Worm (Caenorhabditis elegans) whole organism, L1 larva: ENCODE data around the gene him-18.
A peak's percentile ranks its signal among the peaks of the same experiment; 100 is the strongest.
"Not testable (repeated sequence)": the region's sequence is repeated elsewhere in the genome, so short reads cannot be mapped to it uniquely, and the experiment has no call there.

ENCODE experiments used
- C16A3.4 ChIP-seq: fragments of 150-350 bp; optimal IDR thresholded peaks from 2 replicates; lab custom pipeline; 2014; ENCODE audit warnings: missing biosample characterization, missing genetic modification characterization
- C34B4.2 ChIP-seq: sonication (generic microtip); optimal IDR thresholded peaks from 2 replicates; lab custom pipeline; 2017; ENCODE audit warnings: mild to moderate bottlenecking, missing genetic modification characterization, missing compliant biosample characterization
- F16B12.6 ChIP-seq: fragments of 150-350 bp; optimal IDR thresholded peaks from 2 replicates; lab custom pipeline; 2014; ENCODE audit warnings: missing biosample characterization, missing genetic modification characterization
- aha-1 ChIP-seq: fragments of 150-350 bp; optimal IDR thresholded peaks from 2 replicates; lab custom pipeline; 2014; ENCODE audit warnings: missing biosample characterization, missing genetic modification characterization
- blmp-1 ChIP-seq: fragments of 150-350 bp; optimal IDR thresholded peaks from 2 replicates; lab custom pipeline; 2014; ENCODE audit warnings: missing biosample characterization, missing genetic modification characterization
- ceh-90 ChIP-seq: sonication (generic microtip); optimal IDR thresholded peaks from 2 replicates; lab custom pipeline; 2016; ENCODE audit warnings: missing genetic modification characterization, missing compliant biosample characterization
- dpl-1 ChIP-seq, 3 experiments: fragments of 150-350 bp in 2 of 3; sonication (generic microtip) in 1 of 3; optimal IDR thresholded peaks; 2 replicates each; lab custom pipeline; 2014 to 2017; ENCODE audit warnings: missing biosample characterization in 3 of 3, missing genetic modification characterization in 3 of 3, missing genetic modification reagents in 3 of 3
- efl-1 ChIP-seq, 4 experiments: fragments of 150-350 bp; optimal IDR thresholded peaks in 3 of 4; peaks in 1 of 4; 1 replicate in 1 of 4; 2 replicates in 3 of 4; lab custom pipeline; 2014; ENCODE audit warnings: missing biosample characterization in 2 of 4, missing genetic modification characterization in 2 of 4, missing genetic modification reagents in 2 of 4
- egl-13 ChIP-seq: sonication (generic microtip); optimal IDR thresholded peaks from 2 replicates; lab custom pipeline; 2016; ENCODE audit warnings: missing genotype, missing genetic modification reagents, missing genetic modification characterization, missing compliant biosample characterization
- egl-27 ChIP-seq, 2 experiments: fragments of 150-350 bp in 1 of 2; sonication (generic microtip); optimal IDR thresholded peaks; 3 replicates each; lab custom pipeline; 2017 to 2018; ENCODE audit warnings: missing biosample characterization in 2 of 2, missing genetic modification characterization in 2 of 2, missing genetic modification reagents in 2 of 2
- elt-3 ChIP-seq, 6 experiments: fragments of 150-350 bp in 1 of 6; sonication (generic microtip); optimal IDR thresholded peaks; 2 replicates each; lab custom pipeline; 2017 to 2018; ENCODE audit warnings: missing biosample characterization in 6 of 6, missing genetic modification characterization in 6 of 6, inconsistent platforms in 1 of 6
- hlh-17 ChIP-seq: fragments of 200-800 bp; sonication (Bioruptor generic); optimal IDR thresholded peaks from 2 replicates; lab custom pipeline; 2018; ENCODE audit warnings: missing genetic modification characterization, mild to moderate bottlenecking, missing compliant biosample characterization, moderate library complexity, borderline replicate concordance
- lin-14 ChIP-seq: fragments of 200-800 bp; sonication (Bioruptor generic); optimal IDR thresholded peaks from 2 replicates; lab custom pipeline; 2018; ENCODE audit warnings: mild to moderate bottlenecking, missing genetic modification characterization, moderate library complexity, missing compliant biosample characterization
- lin-15B ChIP-seq: fragments of 150-350 bp; sonication (generic microtip); optimal IDR thresholded peaks from 3 replicates; lab custom pipeline; 2014; ENCODE audit warnings: missing biosample characterization, missing genetic modification characterization
- lin-35 ChIP-seq, 2 experiments: fragments of 150-350 bp; optimal IDR thresholded peaks; 2 replicates each; lab custom pipeline; 2014; ENCODE audit warnings: missing biosample characterization in 2 of 2, missing genetic modification characterization in 2 of 2, missing genetic modification reagents in 2 of 2
- lir-3 ChIP-seq: sonication (generic microtip); optimal IDR thresholded peaks from 2 replicates; lab custom pipeline; 2016; ENCODE audit warnings: mild to moderate bottlenecking, missing genetic modification characterization, moderate library complexity, missing compliant biosample characterization; ENCODE audit not compliant: poor library complexity
- lsy-2 ChIP-seq, 2 experiments: fragments of 150-350 bp; optimal IDR thresholded peaks; 2 replicates each; lab custom pipeline; 2014; ENCODE audit warnings: missing biosample characterization in 2 of 2, missing genetic modification characterization in 2 of 2
- mdl-1 ChIP-seq, 2 experiments: fragments of 150-350 bp; optimal IDR thresholded peaks; 2 replicates each; lab custom pipeline; 2014 to 2017; ENCODE audit warnings: missing biosample characterization in 2 of 2, missing genetic modification characterization in 2 of 2, inconsistent platforms in 1 of 2
- mep-1 ChIP-seq: fragments of 150-350 bp; optimal IDR thresholded peaks from 2 replicates; lab custom pipeline; 2014; ENCODE audit warnings: missing biosample characterization, missing genetic modification characterization
- nhr-71 ChIP-seq: sonication (generic microtip); optimal IDR thresholded peaks from 2 replicates; lab custom pipeline; 2016; ENCODE audit warnings: mild to moderate bottlenecking, missing genetic modification characterization, moderate library complexity, missing compliant biosample characterization
- nhr-90 ChIP-seq: sonication (generic microtip); optimal IDR thresholded peaks from 2 replicates; lab custom pipeline; 2016; ENCODE audit warnings: mild to moderate bottlenecking, missing genetic modification characterization, missing compliant biosample characterization; ENCODE audit not compliant: poor library complexity
- pax-3 ChIP-seq: fragments of 200-800 bp; sonication (Bioruptor generic); optimal IDR thresholded peaks from 2 replicates; lab custom pipeline; 2018; ENCODE audit warnings: mild to moderate bottlenecking, missing genetic modification characterization, moderate library complexity, missing compliant biosample characterization
- rnt-1 ChIP-seq: sonication (generic microtip); optimal IDR thresholded peaks from 2 replicates; lab custom pipeline; 2016; ENCODE audit warnings: mild to moderate bottlenecking, missing genetic modification characterization, moderate library complexity, missing compliant biosample characterization
- snpc-4 ChIP-seq: fragments of 150-350 bp; optimal IDR thresholded peaks from 2 replicates; lab custom pipeline; 2014; ENCODE audit warnings: missing biosample characterization, missing genetic modification characterization
- snu-23 ChIP-seq: sonication (generic microtip); optimal IDR thresholded peaks from 2 replicates; lab custom pipeline; 2016; ENCODE audit warnings: missing genetic modification characterization, missing compliant biosample characterization
- unc-130 ChIP-seq: fragments of 150-350 bp; optimal IDR thresholded peaks from 2 replicates; lab custom pipeline; 2017; ENCODE audit warnings: missing biosample characterization, missing genetic modification characterization, inconsistent platforms
- unc-86 ChIP-seq: sonication (generic microtip); optimal IDR thresholded peaks from 2 replicates; lab custom pipeline; 2016; ENCODE audit warnings: missing genetic modification characterization, missing compliant biosample characterization
- xbp-1 ChIP-seq: sonication (generic microtip); optimal IDR thresholded peaks from 2 replicates; lab custom pipeline; 2016; ENCODE audit warnings: missing genetic modification characterization, missing compliant biosample characterization
- zag-1 ChIP-seq: fragments of 150-350 bp; optimal IDR thresholded peaks from 2 replicates; lab custom pipeline; 2014; ENCODE audit warnings: missing biosample characterization, missing genetic modification characterization
- ztf-11 ChIP-seq, 2 experiments: sonication (generic microtip); optimal IDR thresholded peaks; 2 replicates each; lab custom pipeline; 2016 to 2017; ENCODE audit warnings: missing genetic modification characterization in 2 of 2, missing biosample characterization in 1 of 2, missing compliant biosample characterization in 1 of 2

The him-18 gene

ce11 chrIII:4748109-4748508 is 33.1 kb upstream of the him-18 start, which contains the start of gene col-89:
Gene col-89 (plus strand): TSS chrIII:4748127.
- TF ChIP-seq efl-1 (optimal IDR thresholded peaks at IDR 0.05; lab: Kevin White, UChicago) (no peak), efl-1 (GFP tag; optimal IDR thresholded peaks at IDR 0.05 in 1 of 2; lab: Kevin White, UChicago) (peak in 1 of 2 experiments; percentile 66), unc-86 (tag; lab: Kevin White, UChicago) (no peak), lin-15B (tag; lab: Kevin White, UChicago) (no peak)

- no peak for TF ChIP-seq rnt-1 (tag; lab: Kevin White, UChicago)
- TF ChIP-seq lir-3 = no peak
- TF ChIP-seq C34B4.2 = no peak
- no peak for TF ChIP-seq lin-15B (tag; lab: Kevin White, UChicago)
- no peak for TF ChIP-seq efl-1 (optimal IDR thresholded peaks at IDR 0.05; lab: Kevin White, UChicago)
- no peak for TF ChIP-seq efl-1 (GFP tag; optimal IDR thresholded peaks at IDR 0.05 in 1 of 2; lab: Kevin White, UChicago)
- TF ChIP-seq hlh-17 = no peak
- no peak for TF ChIP-seq mep-1 (tag; lab: Kevin White, UChicago)
- no peak for TF ChIP-seq xbp-1 (tag; lab: Kevin White, UChicago)
- TF ChIP-seq pax-3 (tag; lab: Kevin White, UChicago) = no peak
- no peak for TF ChIP-seq ceh-90 (tag; lab: Kevin White, UChicago)
- no peak for TF ChIP-seq unc-130
These were observed 30.9 kb upstream of the him-18 start, which contains the start of gene F17C8.6 for ce11 chrIII:4745934-4746333. Gene F17C8.6 (minus strand): TSS chrIII:4746034.

- not testable (repeated sequence) for TF ChIP-seq egl-13 (tag; lab: Kevin White, UChicago); zag-1 (tag; lab: Kevin White, UChicago); aha-1
- TF ChIP-seq, all 84 proteins: peak for 0; not testable (repeated sequence) for 84
These were observed 27.6 kb upstream of the him-18 start, which contains the start of gene twk-6 for ce11 chrIII:4742620-4743019. Gene twk-6 (plus strand): TSS chrIII:4742920.

ce11 chrIII:4740820-4741219 is 25.8 kb upstream of the him-18 start:
- TF ChIP-seq efl-1 (optimal IDR thresholded peaks at IDR 0.05; lab: Kevin White, UChicago) (no peak), efl-1 (GFP tag; optimal IDR thresholded peaks at IDR 0.05 in 1 of 2; lab: Kevin White, UChicago) (peak in 1 of 2 experiments; percentile 87), dpl-1 (GFP tag; optimal IDR thresholded peaks at IDR 0.05; lab: Kevin White, UChicago) (peak in 1 of 3 experiments; percentile 7), C16A3.4 (peak; percentile 1), ztf-11 (tag; optimal IDR thresholded peaks at IDR 0.05; lab: Kevin White, UChicago) (no peak), blmp-1 (tag; lab: Kevin White, UChicago) (peak; percentile 67), nhr-71 (tag; lab: Kevin White, UChicago) (peak; percentile 3), snpc-4 (tag; lab: Kevin White, UChicago) (no peak), nhr-90 (tag; lab: Kevin White, UChicago) (no peak), lin-14 (GFP tag; lab: Kevin White, UChicago) (peak; percentile 69), snu-23 (peak; percentile 42), lsy-2 (tag; optimal IDR thresholded peaks at IDR 0.05; lab: Kevin White, UChicago) (peak in 1 of 2 experiments; percentile 31), egl-27 (tag; optimal IDR thresholded peaks at IDR 0.05; lab: Kevin White, UChicago) (no peak), rnt-1 (tag; lab: Kevin White, UChicago) (peak; percentile 23), lin-35 (GFP tag; optimal IDR thresholded peaks at IDR 0.05; lab: Kevin White, UChicago) (peak in 1 of 2 experiments; percentile 28), egl-13 (tag; lab: Kevin White, UChicago) (no peak), mdl-1 (tag; optimal IDR thresholded peaks at IDR 0.05; lab: Kevin White, UChicago) (peak in 1 of 2 experiments; percentile 4), elt-3 (tag; optimal IDR thresholded peaks at IDR 0.05; lab: Kevin White, UChicago) (peak in 3 of 6 experiments; percentile 12 to 82 (median 23))

ce11 chrIII:4739975-4740374 is 25.0 kb upstream of the him-18 start, which contains the start of gene ras-2:
Gene ras-2 (minus strand): TSS chrIII:4740075.
- TF ChIP-seq C34B4.2 (no peak), lin-14 (GFP tag; lab: Kevin White, UChicago) (no peak), F16B12.6 (tag; lab: Kevin White, UChicago) (no peak)
- TF ChIP-seq, all 84 proteins: peak for 0
